Fruit fly (Drosophila melanogaster) whole organism, embryonic: Measurements from ENCODE around the gene CG31183.

Source experiments
- B-H1 ChIP-seq: fragments of 200-800 bp; sonication (Bioruptor generic); IDR thresholded peaks from 3 replicates; pipeline ENCODE4 v1.3.6; 2022; ENCODE audit warnings: missing biosample characterization, missing genetic modification characterization
- CG10565 ChIP-seq: fragments of 200-800 bp; sonication (Bioruptor generic); optimal IDR thresholded peaks from 3 replicates; lab custom pipeline; 2016; ENCODE audit warnings: missing biosample characterization, mild to moderate bottlenecking, missing genetic modification characterization
- CG11504 ChIP-seq: fragments of 200-800 bp; sonication (Bioruptor generic); optimal IDR thresholded peaks from 3 replicates; lab custom pipeline; 2019; ENCODE audit warnings: missing biosample characterization, mild to moderate bottlenecking, missing genetic modification characterization, moderate library complexity
- CG11723 ChIP-seq: fragments of 200-800 bp; sonication (Bioruptor generic); optimal IDR thresholded peaks from 2 replicates; lab custom pipeline; 2017; ENCODE audit warnings: missing biosample characterization, mild to moderate bottlenecking, missing genetic modification characterization
- CG12071 ChIP-seq: fragments of 200-800 bp; sonication (Bioruptor generic); optimal IDR thresholded peaks from 3 replicates; lab custom pipeline; 2018; ENCODE audit warnings: missing biosample characterization, mild to moderate bottlenecking, missing genetic modification characterization
- CG14710 ChIP-seq: fragments of 200-800 bp; sonication (Bioruptor generic); optimal IDR thresholded peaks from 3 replicates; lab custom pipeline; 2019; ENCODE audit warnings: missing biosample characterization, mild to moderate bottlenecking, missing genetic modification characterization, moderate library complexity
- CG1529 ChIP-seq: fragments of 200-800 bp; sonication (Bioruptor generic); optimal IDR thresholded peaks from 3 replicates; lab custom pipeline; 2018; ENCODE audit warnings: missing biosample characterization, missing genetic modification characterization
- CG16863 ChIP-seq: fragments of 200-800 bp; sonication (Bioruptor generic); optimal IDR thresholded peaks from 3 replicates; lab custom pipeline; 2016; ENCODE audit warnings: missing biosample characterization, missing genetic modification characterization
- CG30403 ChIP-seq: fragments of 200-800 bp; sonication (Bioruptor generic); optimal IDR thresholded peaks from 3 replicates; lab custom pipeline; 2016; ENCODE audit warnings: missing biosample characterization, missing genetic modification characterization
- CG32772 ChIP-seq: fragments of 200-800 bp; sonication (Bioruptor generic); IDR thresholded peaks from 2 replicates; pipeline ENCODE4 v1.3.6; 2022; ENCODE audit warnings: missing biosample characterization, missing genetic modification characterization
- CG3281 ChIP-seq: fragments of 200-800 bp; sonication (Bioruptor generic); optimal IDR thresholded peaks from 3 replicates; lab custom pipeline; 2017; ENCODE audit warnings: missing biosample characterization, mild to moderate bottlenecking, missing genetic modification characterization
- CG34224 ChIP-seq: fragments of 200-800 bp; sonication (Bioruptor generic); IDR thresholded peaks from 3 replicates; pipeline ENCODE4 v1.3.6; 2022; ENCODE audit warnings: missing biosample characterization, missing genetic modification characterization; ENCODE audit not compliant: partially characterized antibody
- CG42726 ChIP-seq: fragments of 200-800 bp; sonication (Bioruptor generic); IDR thresholded peaks from 2 replicates; pipeline ENCODE4 v1.3.6; 2022; ENCODE audit warnings: missing biosample characterization, missing genetic modification characterization; ENCODE audit not compliant: partially characterized antibody
- CG4328 ChIP-seq: fragments of 200-800 bp; sonication (Bioruptor generic); optimal IDR thresholded peaks from 3 replicates; lab custom pipeline; 2017; ENCODE audit warnings: missing biosample characterization, missing genetic modification reagents, missing genetic modification characterization
- CG4707 ChIP-seq: fragments of 200-800 bp; sonication (Bioruptor generic); optimal IDR thresholded peaks from 2 replicates; lab custom pipeline; 2018; ENCODE audit warnings: missing biosample characterization, mild to moderate bottlenecking, missing genetic modification characterization, moderate library complexity
- CG4820 ChIP-seq: fragments of 200-800 bp; sonication (Bioruptor generic); optimal IDR thresholded peaks from 3 replicates; lab custom pipeline; 2016; ENCODE audit warnings: missing biosample characterization, missing genetic modification characterization
- CG9437 ChIP-seq: fragments of 200-800 bp; sonication (Bioruptor generic); optimal IDR thresholded peaks from 2 replicates; lab custom pipeline; 2018; ENCODE audit warnings: missing biosample characterization, mild to moderate bottlenecking, missing genetic modification characterization
- CrebB ChIP-seq: fragments of 200-800 bp; sonication (Bioruptor generic); optimal IDR thresholded peaks from 3 replicates; lab custom pipeline; 2018; ENCODE audit warnings: missing biosample characterization, mild to moderate bottlenecking, missing genetic modification characterization
- Dfd ChIP-seq, 2 experiments: fragments of >200 bp; optimal IDR thresholded peaks; 2 replicates each; lab custom pipeline; 2017; ENCODE audit warnings: missing biosample characterization in 2 of 2, missing genetic modification characterization in 2 of 2
- Eip74EF ChIP-seq, 2 experiments: fragments of 200-800 bp in 1 of 2; fragments of >200 bp in 1 of 2; sonication (Bioruptor generic) in 1 of 2; optimal IDR thresholded peaks; 2 replicates each; lab custom pipeline; 2017 to 2019; ENCODE audit warnings: missing biosample characterization in 2 of 2, missing genetic modification characterization in 2 of 2, mild to moderate bottlenecking in 1 of 2, moderate library complexity in 1 of 2
- Elba2 ChIP-seq: fragments of 200-800 bp; sonication (Bioruptor generic); optimal IDR thresholded peaks from 3 replicates; lab custom pipeline; 2016; ENCODE audit warnings: missing biosample characterization, missing genetic modification characterization
- GATAe ChIP-seq: fragments of 200-800 bp; sonication (Bioruptor generic); conservative IDR thresholded peaks from 2 replicates; pipeline ENCODE4 v1.3.6; 2022; ENCODE audit warnings: missing biosample characterization, missing genetic modification characterization
- Hr39 ChIP-seq: fragments of >200 bp; optimal IDR thresholded peaks from 2 replicates; lab custom pipeline; 2017
- Mad ChIP-seq: fragments of 200-800 bp; sonication (Bioruptor generic); optimal IDR thresholded peaks from 2 replicates; lab custom pipeline; 2016; ENCODE audit warnings: missing biosample characterization, missing genetic modification characterization
- Neu2 ChIP-seq: fragments of 200-800 bp; sonication (Bioruptor generic); optimal IDR thresholded peaks from 3 replicates; lab custom pipeline; 2016; ENCODE audit warnings: missing biosample characterization, missing genetic modification characterization, borderline replicate concordance
- PHDP ChIP-seq: fragments of 200-800 bp; sonication (Bioruptor generic); optimal IDR thresholded peaks from 3 replicates; lab custom pipeline; 2018; ENCODE audit warnings: missing biosample characterization, mild to moderate bottlenecking, missing genetic modification characterization, moderate library complexity
- Rfx ChIP-seq: fragments of 200-800 bp; sonication (Bioruptor generic); IDR thresholded peaks from 2 replicates; pipeline ENCODE4 v1.3.6; 2022; ENCODE audit warnings: missing biosample characterization, missing genetic modification characterization
- Scr ChIP-seq: fragments of 200-800 bp; sonication (Bioruptor generic); IDR thresholded peaks from 2 replicates; pipeline ENCODE4 v1.3.6; 2022; ENCODE audit warnings: missing biosample characterization, missing genetic modification characterization; ENCODE audit not compliant: partially characterized antibody
- Side ChIP-seq: fragments of 200-800 bp; sonication (Bioruptor generic); optimal IDR thresholded peaks from 2 replicates; lab custom pipeline; 2016; ENCODE audit warnings: missing biosample characterization, missing genetic modification characterization
- Sry-β ChIP-seq: fragments of 200-800 bp; sonication (Bioruptor generic); optimal IDR thresholded peaks from 2 replicates; lab custom pipeline; 2018; ENCODE audit warnings: missing biosample characterization, mild to moderate bottlenecking, missing genetic modification characterization, moderate library complexity
- Ssrp ChIP-seq: fragments of 200-800 bp; sonication (Bioruptor generic); optimal IDR thresholded peaks from 2 replicates; lab custom pipeline; 2018; ENCODE audit warnings: missing biosample characterization, mild to moderate bottlenecking, missing genetic modification characterization, moderate library complexity
- aop ChIP-seq: fragments of 200-800 bp; sonication (Bioruptor generic); IDR thresholded peaks from 2 replicates; pipeline ENCODE4 v1.3.6; 2022; ENCODE audit warnings: missing biosample characterization, missing genetic modification characterization
- ase ChIP-seq: fragments of 200-800 bp; sonication (Bioruptor generic); IDR thresholded peaks from 3 replicates; pipeline ENCODE4 v1.3.6; 2022; ENCODE audit warnings: missing biosample characterization, missing genetic modification characterization
- cg ChIP-seq: fragments of 200-800 bp; sonication (Bioruptor generic); optimal IDR thresholded peaks from 3 replicates; lab custom pipeline; 2019; ENCODE audit warnings: missing biosample characterization, mild to moderate bottlenecking, missing genetic modification characterization, moderate library complexity
- chif ChIP-seq, 2 experiments: fragments of 200-800 bp; sonication (Bioruptor generic); optimal IDR thresholded peaks; 3 replicates each; lab custom pipeline; 2016; ENCODE audit warnings: missing biosample characterization in 2 of 2, missing genetic modification characterization in 2 of 2
- crp ChIP-seq, 2 experiments: fragments of 200-800 bp; sonication (Bioruptor generic); optimal IDR thresholded peaks; 2 replicates in 1 of 2; 3 replicates in 1 of 2; lab custom pipeline; 2017; ENCODE audit warnings: missing biosample characterization in 2 of 2, missing genetic modification characterization in 2 of 2, mild to moderate bottlenecking in 1 of 2, moderate library complexity in 1 of 2
- da ChIP-seq: fragments of 200-800 bp; sonication (Bioruptor generic); optimal IDR thresholded peaks from 2 replicates; lab custom pipeline; 2016; ENCODE audit warnings: missing biosample characterization, missing genetic modification characterization
- fru ChIP-seq: fragments of >200 bp; optimal IDR thresholded peaks from 2 replicates; lab custom pipeline; 2017
- ken ChIP-seq: fragments of 200-800 bp; sonication (Bioruptor generic); IDR thresholded peaks from 3 replicates; pipeline ENCODE4 v1.3.6; 2022; ENCODE audit warnings: missing biosample characterization, missing genetic modification characterization
- lov ChIP-seq, 2 experiments: fragments of 200-800 bp in 1 of 2; fragments of >200 bp in 1 of 2; sonication (Bioruptor generic) in 1 of 2; IDR thresholded peaks in 1 of 2; optimal IDR thresholded peaks in 1 of 2; 2 replicates in 1 of 2; 3 replicates in 1 of 2; pipeline versions ENCODE4 v1.3.6 to Lab custom; 2017 to 2022; ENCODE audit warnings: missing biosample characterization in 1 of 2, missing genetic modification characterization in 1 of 2
- maf-S ChIP-seq: fragments of 200-800 bp; sonication (Bioruptor generic); optimal IDR thresholded peaks from 2 replicates; lab custom pipeline; 2016; ENCODE audit warnings: missing biosample characterization, missing genetic modification characterization
- nau ChIP-seq: fragments of 200-800 bp; sonication (Bioruptor generic); optimal IDR thresholded peaks from 3 replicates; lab custom pipeline; 2017; ENCODE audit warnings: missing biosample characterization, mild to moderate bottlenecking, missing genetic modification characterization, missing genetic modification reagents
- odd ChIP-seq: fragments of 200-800 bp; sonication (Bioruptor generic); optimal IDR thresholded peaks from 2 replicates; lab custom pipeline; 2017; ENCODE audit warnings: missing biosample characterization, mild to moderate bottlenecking, missing genetic modification characterization
- otp ChIP-seq: fragments of 200-800 bp; sonication (Bioruptor generic); IDR thresholded peaks from 3 replicates; pipeline ENCODE4, ENCODE4 v1.3.6; 2022; ENCODE audit warnings: missing biosample characterization, missing genetic modification characterization
- p53 ChIP-seq: fragments of 200-800 bp; sonication (Bioruptor generic); optimal IDR thresholded peaks from 2 replicates; lab custom pipeline; 2016; ENCODE audit warnings: missing biosample characterization, missing genetic modification characterization
- ranshi ChIP-seq: fragments of 200-800 bp; sonication (Bioruptor generic); IDR thresholded peaks from 2 replicates; pipeline ENCODE4 v1.3.6; 2022; ENCODE audit warnings: missing biosample characterization, missing genetic modification characterization
- tap ChIP-seq: fragments of 200-800 bp; optimal IDR thresholded peaks from 3 replicates; lab custom pipeline; 2019; ENCODE audit warnings: missing biosample characterization, mild to moderate bottlenecking, missing genetic modification characterization, moderate library complexity
- tio ChIP-seq: fragments of 200-800 bp; sonication (Bioruptor generic); optimal IDR thresholded peaks from 2 replicates; lab custom pipeline; 2017; ENCODE audit warnings: missing biosample characterization, missing genetic modification characterization, inconsistent platforms
- tx ChIP-seq: fragments of 200-800 bp; sonication (Bioruptor generic); optimal IDR thresholded peaks from 2 replicates; lab custom pipeline; 2016; ENCODE audit warnings: missing biosample characterization, missing genetic modification characterization

CG31183 gene

dm6 chr3R:15919367-15920228 is 43.9 kb upstream of the CG31183 start (continued):
- TF ChIP-seq odd (no peak), CG10565 (GFP tag; lab: Kevin White, UChicago) (no peak), CG9437 (GFP tag; lab: Kevin White, UChicago) (no peak), CG16863 (GFP tag; lab: Kevin White, UChicago) (peak; percentile 4), GATAe (GFP tag; lab: Robert Waterston, UW) (no peak), Rfx (GFP tag; lab: Robert Waterston, UW) (no peak), CG12071 (GFP tag; lab: Kevin White, UChicago) (no peak), da (no peak), Hr39 (lab: Kevin White, UChicago) (no peak), lov (optimal IDR thresholded peaks at IDR 0.05; lab: Kevin White, UChicago) (no peak), lov (GFP tag; IDR thresholded peaks at IDR 0.05; lab: Robert Waterston, UW) (no peak), CG4328 (GFP tag; lab: Kevin White, UChicago) (no peak), CrebB (tag; lab: Kevin White, UChicago) (no peak), nau (GFP tag; lab: Kevin White, UChicago) (no peak), CG11723 (GFP tag; lab: Kevin White, UChicago) (no peak), Eip74EF (GFP tag; optimal IDR thresholded peaks at IDR 0.05; lab: Kevin White, UChicago) (no peak), maf-S (GFP tag; lab: Kevin White, UChicago) (no peak), CG4820 (no peak), CG14710 (tag; lab: Kevin White, UChicago) (no peak), Side (GFP tag; lab: Kevin White, UChicago) (no peak), Neu2 (GFP tag; lab: Kevin White, UChicago) (no peak), Elba2 (GFP tag; lab: Kevin White, UChicago) (no peak), CG42726 (GFP tag; lab: Robert Waterston, UW) (no peak), tx (GFP tag; lab: Kevin White, UChicago) (no peak), p53 (GFP tag; lab: Kevin White, UChicago) (no peak), tio (GFP tag; lab: Kevin White, UChicago) (no peak), CG1529 (peak; percentile 19), CG4707 (GFP tag; lab: Kevin White, UChicago) (no peak), PHDP (tag; lab: Kevin White, UChicago) (no peak), aop (GFP tag; lab: Robert Waterston, UW) (no peak), Mad (GFP tag; lab: Kevin White, UChicago) (no peak), Scr (GFP tag; lab: Robert Waterston, UW) (no peak), fru (lab: Kevin White, UChicago) (no peak), B-H1 (GFP tag; lab: Robert Waterston, UW) (no peak), CG3281 (GFP tag; lab: Kevin White, UChicago) (no peak), CG11504 (tag; lab: Kevin White, UChicago) (peak; percentile 25), Dfd (GFP tag; optimal IDR thresholded peaks at IDR 0.05; lab: Kevin White, UChicago) (no peak), Ssrp (tag; lab: Kevin White, UChicago) (peak; percentile 7), ase (no peak), CG32772 (no peak), CG34224 (GFP tag; lab: Robert Waterston, UW) (0 out of 3 replicates have a peak, but pooled peaks have one; percentile 15), chif (GFP tag; optimal IDR thresholded peaks at IDR 0.05; lab: Kevin White, UChicago) (peak in 1 of 2 experiments; percentile 43), otp (GFP tag; lab: Robert Waterston, UW) (0 out of 3 replicates have a peak, but pooled peaks have one; percentile 33), CG30403 (no peak), crp (GFP tag; optimal IDR thresholded peaks at IDR 0.05; lab: Kevin White, UChicago) (no peak), Sry-β (no peak), cg (GFP tag; lab: Kevin White, UChicago) (peak; percentile 68), ken (0 out of 3 replicates have a peak, but pooled peaks have one; percentile 30), tap (no peak), ranshi (GFP tag; lab: Robert Waterston, UW) (no peak)
